Worm (Caenorhabditis elegans) whole organism, dauer: ENCODE results near the gene F10E9.1.
"Not testable (repeated sequence)": the region's sequence is repeated elsewhere in the genome, so short reads cannot be mapped to it uniquely, and the experiment has no call there.

Experiments
- unc-62 ChIP-seq: sonication (generic microtip); optimal IDR thresholded peaks from 2 replicates; lab custom pipeline; 2017; ENCODE audit warnings: missing biosample characterization, missing genetic modification reagents, missing genetic modification characterization

Gene F10E9.1

ce11 chrIII:8334432-8334831 is 11.5 kb downstream of the F10E9.1 start, which contains the start of gene ZC262.4:
Gene ZC262.4 (minus strand): TSS chrIII:8334532.
- no peak for TF ChIP-seq unc-62 (GFP tag; lab: Kevin White, UChicago)

ce11 chrIII:8339372-8339771 is 16.4 kb downstream of the F10E9.1 start, which contains the start of gene clc-28:
Gene clc-28 (minus strand): TSS chrIII:8339472.
- not testable (repeated sequence) for TF ChIP-seq unc-62 (GFP tag; lab: Kevin White, UChicago)

- not testable (repeated sequence) for TF ChIP-seq unc-62 (GFP tag; lab: Kevin White, UChicago)
Observed at ce11 chrIII:8344283-8344682, 21.3 kb downstream of the F10E9.1 start, which contains the start of gene ZC262.7. Gene ZC262.7 (minus strand): TSS chrIII:8344336.

DNA sequence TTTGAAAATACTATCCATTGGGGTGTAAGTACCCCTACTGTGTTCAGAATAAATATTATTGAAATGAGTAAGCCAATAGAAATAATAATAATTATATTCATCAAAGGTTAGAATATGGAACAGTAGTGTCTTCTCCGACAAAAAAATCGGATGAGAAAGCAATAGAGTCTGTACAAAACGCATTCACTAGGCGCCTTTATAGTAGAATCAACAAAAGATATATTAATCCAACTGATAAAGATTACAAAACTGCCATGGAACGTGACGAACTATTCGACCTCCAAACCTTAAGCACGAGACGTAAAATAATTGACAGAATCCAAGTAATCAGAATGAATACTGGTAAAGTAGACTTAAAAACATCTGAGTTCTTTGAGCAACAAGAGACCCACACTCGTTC is 24.9 kb downstream of the F10E9.1 start, which contains the start of gene clc-29:
TSS of gene clc-29 (minus strand) at position 101 of the 400 bp plus-strand sequence.
- not testable (repeated sequence) for TF ChIP-seq unc-62 (GFP tag; lab: Kevin White, UChicago)

ce11 chrIII:8354644-8355461 is 31.9 kb downstream of the F10E9.1 start, which contains the start of gene unc-116:
Gene unc-116 (minus strand): TSS chrIII:8355174.
- no peak for TF ChIP-seq unc-62 (GFP tag; lab: Kevin White, UChicago)

DNA sequence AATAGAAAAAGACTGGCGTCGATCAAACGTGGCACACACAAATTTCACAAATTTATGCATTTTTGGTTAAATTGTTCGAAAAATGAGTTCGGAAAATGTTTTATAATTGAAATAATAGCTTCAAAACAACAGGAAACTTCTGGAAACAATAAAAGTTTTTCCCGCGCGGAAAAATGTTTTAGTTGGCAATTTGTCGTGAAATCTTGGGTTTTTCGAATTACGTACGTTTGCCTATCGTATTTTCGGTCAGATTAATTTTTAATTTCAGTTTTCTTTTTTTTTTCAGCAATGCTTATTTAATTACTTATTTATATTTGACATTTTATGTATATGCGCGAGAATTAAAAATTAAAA is 32.5 kb downstream of the F10E9.1 start:
- no peak for TF ChIP-seq unc-62 (GFP tag; lab: Kevin White, UChicago)

- no peak for TF ChIP-seq unc-62 (GFP tag; lab: Kevin White, UChicago)
Observed at ce11 chrIII:8356407-8356881, 33.5 kb downstream of the F10E9.1 start.

DNA sequence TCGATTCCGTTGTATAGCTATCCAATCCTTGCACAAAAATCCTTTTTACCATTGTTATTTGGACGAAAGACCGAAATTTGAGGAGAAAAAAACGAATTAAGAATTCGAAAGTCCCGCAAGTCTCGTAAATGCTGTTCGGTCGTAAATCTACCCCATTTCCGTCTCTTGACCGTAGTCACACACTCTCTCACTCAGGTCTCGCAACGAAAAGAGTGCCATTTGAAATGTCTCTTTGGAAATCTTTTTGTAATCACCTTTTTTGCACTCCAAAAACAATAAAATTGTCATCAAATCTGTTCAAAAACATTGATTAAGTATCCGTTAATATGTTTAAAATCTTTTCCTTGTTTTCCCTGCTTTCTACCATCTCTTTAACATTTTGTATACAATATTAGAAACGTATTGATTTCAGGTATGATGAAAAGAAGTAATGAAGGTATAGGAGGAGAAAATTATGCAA is 35.3 kb downstream of the F10E9.1 start, which contains the start of the genes R05D3.8 and rfp-1:
TSS of gene R05D3.8 (minus strand) at position 115 of the 460 bp plus-strand sequence.
TSS of gene rfp-1 (plus strand) at position 410 of the 460 bp plus-strand sequence.
- no peak for TF ChIP-seq unc-62 (GFP tag; lab: Kevin White, UChicago)

- no peak for TF ChIP-seq unc-62 (GFP tag; lab: Kevin White, UChicago)
Observed at ce11 chrIII:8363253-8364061, 40.5 kb downstream of the F10E9.1 start, which contains the start of gene R05D3.3. Gene R05D3.3 (plus strand): TSS chrIII:8364011.

ce11 chrIII:8368619-8369018 is 45.7 kb downstream of the F10E9.1 start, which contains the start of gene R05D3.9:
Gene R05D3.9 (minus strand): TSS chrIII:8368719.
- no peak for TF ChIP-seq unc-62 (GFP tag; lab: Kevin White, UChicago)

DNA sequence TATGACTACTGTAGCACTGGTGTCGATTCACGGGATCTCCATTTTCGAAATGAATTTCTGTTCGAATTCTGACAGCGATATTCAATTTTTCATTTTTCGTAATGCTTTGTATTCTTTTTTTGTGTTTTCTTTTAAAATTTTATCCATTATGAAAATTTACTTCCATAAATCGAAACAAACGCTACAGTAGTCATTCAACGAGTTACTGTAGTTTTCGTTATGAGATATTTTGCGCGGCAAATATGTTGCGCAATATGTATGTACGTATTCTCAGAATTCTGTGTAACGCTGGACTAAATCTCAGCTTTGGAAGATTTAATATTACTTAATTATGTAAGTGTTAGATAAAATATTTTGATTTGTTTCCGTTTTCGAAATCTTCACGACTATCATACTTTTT is 46.2 kb downstream of the F10E9.1 start:
- TF ChIP-seq unc-62 (GFP tag; lab: Kevin White, UChicago) = no peak

- TF ChIP-seq unc-62 (GFP tag; lab: Kevin White, UChicago) = no peak
Observed at ce11 chrIII:8370188-8370587, 47.2 kb downstream of the F10E9.1 start.

- no peak for TF ChIP-seq unc-62 (GFP tag; lab: Kevin White, UChicago)
Observed at ce11 chrIII:8370846-8371257, 47.9 kb downstream of the F10E9.1 start.

ce11 chrIII:8371595-8372305 is 48.8 kb downstream of the F10E9.1 start, which contains the start of gene lmbr-1:
Gene lmbr-1 (plus strand): TSS chrIII:8372255.
- TF ChIP-seq unc-62 (GFP tag; lab: Kevin White, UChicago) = no peak
